Worm (Caenorhabditis elegans) whole organism, early embryonic: ENCODE results near the gene F20C5.11.

Experiments
- F13C5.2 ChIP-seq: sonication (generic microtip); optimal IDR thresholded peaks from 2 replicates; lab custom pipeline; 2017; ENCODE audit warnings: mild to moderate bottlenecking, missing genetic modification characterization, inconsistent platforms, missing compliant biosample characterization
- aly-1 ChIP-seq: sonication (generic microtip); optimal IDR thresholded peaks from 2 replicates; lab custom pipeline; 2016; ENCODE audit warnings: missing genetic modification characterization, missing compliant biosample characterization
- ama-1 ChIP-seq: fragments of 150-350 bp; optimal IDR thresholded peaks from 2 replicates; lab custom pipeline; 2014
- ceh-36 ChIP-seq: sonication (generic microtip); optimal IDR thresholded peaks from 2 replicates; lab custom pipeline; 2016; ENCODE audit warnings: missing genetic modification characterization, inconsistent platforms, missing compliant biosample characterization
- flt-1 ChIP-seq: fragments of 200-800 bp; sonication (Bioruptor generic); IDR thresholded peaks from 2 replicates; pipeline ENCODE4 v1.3.6; 2022; ENCODE audit warnings: missing genetic modification characterization, missing compliant biosample characterization
- hmbx-1 ChIP-seq: sonication (generic microtip); optimal IDR thresholded peaks from 2 replicates; lab custom pipeline; 2016; ENCODE audit warnings: mild to moderate bottlenecking, missing genetic modification characterization, missing compliant biosample characterization
- hmg-4 ChIP-seq: fragments of 200-800 bp; sonication (Bioruptor generic); optimal IDR thresholded peaks from 2 replicates; lab custom pipeline; 2018; ENCODE audit warnings: mild to moderate bottlenecking, missing genetic modification characterization, missing compliant biosample characterization
- hnd-1 ChIP-seq: sonication (generic microtip); optimal IDR thresholded peaks from 2 replicates; lab custom pipeline; 2016; ENCODE audit warnings: missing genetic modification characterization, missing compliant biosample characterization
- pes-1 ChIP-seq: fragments of 200-800 bp; sonication (Bioruptor generic); IDR thresholded peaks from 2 replicates; pipeline ENCODE4 v1.3.6; 2022; ENCODE audit warnings: missing genetic modification reagents, missing genetic modification characterization, missing compliant biosample characterization
- tra-4 ChIP-seq: sonication (generic microtip); optimal IDR thresholded peaks from 2 replicates; lab custom pipeline; 2017; ENCODE audit warnings: missing genetic modification characterization, missing compliant biosample characterization

ce11 chrIV:8782172-8782571 lies 20.4 kb upstream of the F20C5.11 start:
- TF ChIP-seq flt-1 (GFP tag; lab: Robert Waterston, UW) (0 out of 2 replicates have a peak, but pooled peaks have one; percentile 6), ceh-36 (tag; lab: Kevin White, UChicago) (no peak), pes-1 (GFP tag; lab: Robert Waterston, UW) (no peak), ama-1 (lab: Kevin White, UChicago) (no peak), hnd-1 (tag; lab: Kevin White, UChicago) (no peak), aly-1 (tag; lab: Kevin White, UChicago) (peak; percentile 35), hmg-4 (GFP tag; lab: Kevin White, UChicago) (peak; percentile 96), F13C5.2 (tag; lab: Kevin White, UChicago) (peak; percentile 33), hmbx-1 (no peak), tra-4 (tag; lab: Kevin White, UChicago) (no peak)
